Worm (Caenorhabditis elegans): ENCODE measurements around the gene grl-27.
"Not testable (repeated sequence)": the region's sequence is repeated elsewhere in the genome, so short reads cannot be mapped to it uniquely, and the experiment has no call there.

grl-27 gene

ce11 chrV:3575759-3576158, at the start of gene grl-27:
TSS of gene grl-27 (minus strand) at chrV:3575859.
- no peak for TF ChIP-seq hlh-1 (tag; optimal IDR thresholded peaks at IDR 0.05)
- TF ChIP-seq drap-1 (GFP tag; optimal IDR thresholded peaks at IDR 0.05) = no peak
- no peak for TF ChIP-seq ham-2 (GFP tag; optimal IDR thresholded peaks at IDR 0.05)
- no peak for TF ChIP-seq bed-3 (GFP tag; optimal IDR thresholded peaks at IDR 0.05)
- no peak for TF ChIP-seq ceh-39 (tag; optimal IDR thresholded peaks at IDR 0.05)
- no peak for TF ChIP-seq nhr-2 (tag; optimal IDR thresholded peaks at IDR 0.05)
- TF ChIP-seq nhr-12 (tag; optimal IDR thresholded peaks at IDR 0.05) = no peak
- TF ChIP-seq mls-2 (tag; optimal IDR thresholded peaks at IDR 0.05) = no peak
- no peak for TF ChIP-seq ceh-83 (GFP tag; optimal IDR thresholded peaks at IDR 0.05)

- not testable (repeated sequence) for TF ChIP-seq ceh-83 (GFP tag; optimal IDR thresholded peaks at IDR 0.05); ces-1 (GFP tag; optimal IDR thresholded peaks at IDR 0.05); nhr-237 (tag; optimal IDR thresholded peaks at IDR 0.05)
These were observed 44.9 kb upstream of the grl-27 start, which contains the start of gene srx-93 for ce11 chrV:3620608-3621007. TSS of gene srx-93 (minus strand) at chrV:3620708.

ce11 chrV:3616844-3617243, 41.2 kb upstream of the grl-27 start:
- TF ChIP-seq lin-13 (tag; optimal IDR thresholded peaks at IDR 0.05) = no peak
- no peak for TF ChIP-seq lsy-2 (tag; optimal IDR thresholded peaks at IDR 0.05)
- TF ChIP-seq tbx-8 (GFP tag; optimal IDR thresholded peaks at IDR 0.05) = no peak
- TF ChIP-seq nhr-2 (tag; optimal IDR thresholded peaks at IDR 0.05) = no peak
- no peak for TF ChIP-seq bed-3 (GFP tag; optimal IDR thresholded peaks at IDR 0.05)
- no peak for TF ChIP-seq elt-3 (tag; optimal IDR thresholded peaks at IDR 0.05)
- TF ChIP-seq mls-2 (tag; optimal IDR thresholded peaks at IDR 0.05) = no peak
- TF ChIP-seq nhr-28 (tag; optimal IDR thresholded peaks at IDR 0.05) = no peak
- TF ChIP-seq flh-1 (GFP tag; optimal IDR thresholded peaks at IDR 0.05) = no peak
- no peak for TF ChIP-seq snpc-4 (tag; optimal IDR thresholded peaks at IDR 0.05)
- TF ChIP-seq sem-2 (GFP tag; optimal IDR thresholded peaks at IDR 0.05) = no peak
- TF ChIP-seq elt-1 (tag; optimal IDR thresholded peaks at IDR 0.05; ENCODE audit: borderline replicate concordance, insufficient read depth) = no peak
- no peak for TF ChIP-seq lin-32 (GFP tag; optimal IDR thresholded peaks at IDR 0.05)

ce11 chrV:3614397-3614796, 38.7 kb upstream of the grl-27 start, which contains the start of gene T22F3.11:
TSS of gene T22F3.11 (minus strand) at chrV:3614553.
- TF ChIP-seq zip-8 (tag; optimal IDR thresholded peaks at IDR 0.05) = no peak
- no peak for TF ChIP-seq blmp-1 (tag; optimal IDR thresholded peaks at IDR 0.05)
- no peak for TF ChIP-seq ztf-11 (tag; optimal IDR thresholded peaks at IDR 0.05)
- TF ChIP-seq mls-2 (tag; optimal IDR thresholded peaks at IDR 0.05) = no peak
- no peak for TF ChIP-seq tbx-8 (GFP tag; optimal IDR thresholded peaks at IDR 0.05)
- no peak for TF ChIP-seq flh-1 (GFP tag; optimal IDR thresholded peaks at IDR 0.05)
- TF ChIP-seq pha-4 (tag; optimal IDR thresholded peaks at IDR 0.05) = no peak
- TF ChIP-seq nhr-28 (tag; optimal IDR thresholded peaks at IDR 0.05) = no peak
- no peak for TF ChIP-seq lin-32 (GFP tag; optimal IDR thresholded peaks at IDR 0.05)
- TF ChIP-seq snpc-4 (tag; optimal IDR thresholded peaks at IDR 0.05) = no peak
- TF ChIP-seq hlh-1 (tag; optimal IDR thresholded peaks at IDR 0.05) = no peak
- TF ChIP-seq unc-62 (GFP tag; optimal IDR thresholded peaks at IDR 0.05) = no peak
- TF ChIP-seq nhr-237 (tag; optimal IDR thresholded peaks at IDR 0.05) = no peak
- no peak for TF ChIP-seq bed-3 (GFP tag; optimal IDR thresholded peaks at IDR 0.05)
- no peak for TF ChIP-seq nhr-2 (tag; optimal IDR thresholded peaks at IDR 0.05)
- no peak for TF ChIP-seq cnd-1 (tag; optimal IDR thresholded peaks at IDR 0.05)
- no peak for TF ChIP-seq elt-3 (tag; optimal IDR thresholded peaks at IDR 0.05)

- TF ChIP-seq pha-4 (tag; optimal IDR thresholded peaks at IDR 0.05) = no peak
- no peak for TF ChIP-seq zip-8 (tag; optimal IDR thresholded peaks at IDR 0.05)
These were observed 37.4 kb upstream of the grl-27 start for ce11 chrV:3613042-3613441.

- TF ChIP-seq nhr-2 (tag; optimal IDR thresholded peaks at IDR 0.05) (no peak), unc-39 (tag; optimal IDR thresholded peaks at IDR 0.05) (no peak), pha-4 (tag; optimal IDR thresholded peaks at IDR 0.05) (no peak), ceh-39 (tag; optimal IDR thresholded peaks at IDR 0.05) (no peak), sptf-1 (tag; optimal IDR thresholded peaks at IDR 0.05) (no peak), M03D4.4 (tag; optimal IDR thresholded peaks at IDR 0.05) (no peak), snpc-4 (tag; optimal IDR thresholded peaks at IDR 0.05) (no peak), tbx-8 (GFP tag; optimal IDR thresholded peaks at IDR 0.05) (no peak), ces-1 (GFP tag; optimal IDR thresholded peaks at IDR 0.05) (no peak), drap-1 (GFP tag; optimal IDR thresholded peaks at IDR 0.05) (no peak), flh-1 (GFP tag; optimal IDR thresholded peaks at IDR 0.05) (no peak), nhr-28 (tag; optimal IDR thresholded peaks at IDR 0.05) (no peak), unc-120 (tag; optimal IDR thresholded peaks at IDR 0.05; ENCODE audit: poor library complexity, severe bottlenecking) (no peak), elt-1 (tag; optimal IDR thresholded peaks at IDR 0.05; ENCODE audit: borderline replicate concordance, insufficient read depth) (no peak), ceh-43 (GFP tag; optimal IDR thresholded peaks at IDR 0.05) (no peak), ham-2 (GFP tag; optimal IDR thresholded peaks at IDR 0.05) (no peak), hlh-1 (tag; optimal IDR thresholded peaks at IDR 0.05) (no peak), zip-8 (tag; optimal IDR thresholded peaks at IDR 0.05) (no peak), mep-1 (tag; optimal IDR thresholded peaks at IDR 0.05) (no peak)
These were observed 36.0 kb upstream of the grl-27 start, which contains the start of gene T22F3.10 for ce11 chrV:3611654-3612053. TSS of gene T22F3.10 (minus strand) at chrV:3611754.
